Fruit fly (Drosophila melanogaster) whole organism, wandering third instar larva: ENCODE results near the gene CG42404.

Source experiments
- CG32264 ChIP-seq: fragments of 200-800 bp; sonication (Bioruptor generic); optimal IDR thresholded peaks from 2 replicates; lab custom pipeline; 2016; ENCODE audit warnings: missing biosample characterization, missing genetic modification characterization
- CG9705 ChIP-seq: fragments of 200-800 bp; sonication (Bioruptor generic); optimal IDR thresholded peaks from 2 replicates; lab custom pipeline; 2018; ENCODE audit warnings: missing biosample characterization, mild to moderate bottlenecking, missing genetic modification characterization
- CrebA ChIP-seq: fragments of 200-800 bp; sonication (Bioruptor generic); optimal IDR thresholded peaks from 2 replicates; lab custom pipeline; 2016; ENCODE audit warnings: missing biosample characterization, mild to moderate bottlenecking, missing genetic modification characterization, borderline replicate concordance
- Dfd ChIP-seq: fragments of >200 bp; optimal IDR thresholded peaks from 2 replicates; lab custom pipeline; 2017; ENCODE audit warnings: missing biosample characterization, missing genetic modification characterization
- Dif ChIP-seq: fragments of 200-275, 200-300 bp; sonication (Bioruptor generic); optimal IDR thresholded peaks from 2 replicates; lab custom pipeline; 2018; ENCODE audit warnings: missing biosample characterization, missing genetic modification characterization; ENCODE audit not compliant: partially characterized antibody
- HLH106 ChIP-seq: fragments of 200-800 bp; optimal IDR thresholded peaks from 3 replicates; lab custom pipeline; 2019; ENCODE audit warnings: missing biosample characterization, mild to moderate bottlenecking, missing genetic modification characterization, moderate library complexity
- Hnf4 ChIP-seq: fragments of 200-800 bp; sonication (Bioruptor generic); optimal IDR thresholded peaks from 2 replicates; lab custom pipeline; 2016; ENCODE audit warnings: missing biosample characterization, mild to moderate bottlenecking, missing genetic modification characterization
- Hr78 ChIP-seq: fragments of >200 bp; optimal IDR thresholded peaks from 2 replicates; lab custom pipeline; 2017; ENCODE audit warnings: missing biosample characterization, missing genetic modification characterization
- Mio ChIP-seq: sonication (Bioruptor generic); optimal IDR thresholded peaks from 2 replicates; lab custom pipeline; 2016; ENCODE audit warnings: missing biosample characterization, missing genetic modification characterization
- N ChIP-seq: fragments of >200 bp; optimal IDR thresholded peaks from 2 replicates; lab custom pipeline; 2018; ENCODE audit warnings: missing biosample characterization, missing external identifiers, missing genetic modification characterization
- OdsH ChIP-seq: fragments of 200-800 bp; sonication (Bioruptor generic); optimal IDR thresholded peaks from 2 replicates; lab custom pipeline; 2016; ENCODE audit warnings: missing biosample characterization, mild to moderate bottlenecking, missing genetic modification characterization
- Rel ChIP-seq, 2 experiments: fragments of 200-800 bp; sonication (Bioruptor generic) in 1 of 2; optimal IDR thresholded peaks; 2 replicates in 1 of 2; 3 replicates in 1 of 2; lab custom pipeline; 2016 to 2019; ENCODE audit warnings: mild to moderate bottlenecking in 2 of 2, missing biosample characterization in 2 of 2, missing genetic modification characterization in 2 of 2, moderate library complexity in 1 of 2
- Sp1 ChIP-seq: fragments of 200-800 bp; sonication (Bioruptor generic); optimal IDR thresholded peaks from 3 replicates; lab custom pipeline; 2019; ENCODE audit warnings: missing biosample characterization, mild to moderate bottlenecking, missing genetic modification characterization, moderate library complexity
- Vsx2 ChIP-seq: fragments of 200-300, 225-300 bp; sonication (Bioruptor generic); optimal IDR thresholded peaks from 2 replicates; lab custom pipeline; 2018; ENCODE audit warnings: missing biosample characterization, missing genetic modification characterization; ENCODE audit not compliant: partially characterized antibody
- br ChIP-seq: fragments of 200-800 bp; sonication (Bioruptor generic); optimal IDR thresholded peaks from 2 replicates; lab custom pipeline; 2016; ENCODE audit warnings: missing biosample characterization, missing genetic modification characterization
- dl ChIP-seq, 2 experiments: fragments of 175-275, 200-275 bp in 1 of 2; fragments of 200-275 bp in 1 of 2; sonication (Bioruptor generic); optimal IDR thresholded peaks; lab custom pipeline; 2018; ENCODE audit warnings: mild to moderate bottlenecking in 2 of 2, missing biosample characterization in 2 of 2, missing genetic modification characterization in 2 of 2, moderate library complexity in 2 of 2; ENCODE audit not compliant: partially characterized antibody in 2 of 2, insufficient read depth in 1 of 2
- dmrt93B ChIP-seq: fragments of 200-800 bp; sonication (Bioruptor generic); optimal IDR thresholded peaks from 2 replicates; lab custom pipeline; 2018; ENCODE audit warnings: missing biosample characterization, mild to moderate bottlenecking, missing genetic modification characterization
- dsf ChIP-seq: sonication (Bioruptor generic); optimal IDR thresholded peaks from 2 replicates; lab custom pipeline; 2016; ENCODE audit warnings: missing biosample characterization, missing genetic modification characterization, borderline replicate concordance
- ey ChIP-seq: fragments of 200-800 bp; sonication (Bioruptor generic); optimal IDR thresholded peaks from 2 replicates; lab custom pipeline; 2016; ENCODE audit warnings: missing biosample characterization, missing genetic modification characterization
- foxo ChIP-seq, 2 experiments: fragments of 200-800 bp; sonication (Bioruptor generic); optimal IDR thresholded peaks; 2 replicates in 1 of 2; 3 replicates in 1 of 2; lab custom pipeline; 2016 to 2017; ENCODE audit warnings: missing biosample characterization in 2 of 2, missing genetic modification characterization in 2 of 2
- fru ChIP-seq: fragments of 200-800 bp; sonication (Bioruptor generic); optimal IDR thresholded peaks from 3 replicates; lab custom pipeline; 2016; ENCODE audit warnings: missing biosample characterization, mild to moderate bottlenecking, missing genetic modification characterization
- h ChIP-seq: fragments of 200-800 bp; sonication (Bioruptor generic); optimal IDR thresholded peaks from 3 replicates; lab custom pipeline; 2016; ENCODE audit warnings: missing biosample characterization, mild to moderate bottlenecking, missing genetic modification characterization
- jim ChIP-seq: fragments of 175-275, 200-325 bp; sonication (Bioruptor generic); optimal IDR thresholded peaks from 2 replicates; lab custom pipeline; 2016; ENCODE audit warnings: missing biosample characterization, mild to moderate bottlenecking, missing genetic modification characterization
- pan ChIP-seq: fragments of >200 bp; optimal IDR thresholded peaks from 2 replicates; lab custom pipeline; 2017
- psq ChIP-seq: fragments of 200-800 bp; sonication (Bioruptor generic); optimal IDR thresholded peaks from 3 replicates; lab custom pipeline; 2017; ENCODE audit warnings: missing biosample characterization, mild to moderate bottlenecking, missing genetic modification characterization, moderate library complexity
- rgr ChIP-seq: fragments of 200-800 bp; sonication (Bioruptor generic); optimal IDR thresholded peaks from 3 replicates; lab custom pipeline; 2016; ENCODE audit warnings: missing biosample characterization, mild to moderate bottlenecking, missing genetic modification characterization
- sage ChIP-seq: fragments of 200-800 bp; sonication (Bioruptor generic); optimal IDR thresholded peaks from 2 replicates; lab custom pipeline; 2016; ENCODE audit warnings: missing biosample characterization, mild to moderate bottlenecking, missing genetic modification characterization
- sv ChIP-seq: fragments of 200-800 bp; sonication (Bioruptor generic); optimal IDR thresholded peaks from 3 replicates; lab custom pipeline; 2016; ENCODE audit warnings: missing biosample characterization, missing genetic modification characterization
- tai ChIP-seq: sonication (Bioruptor generic); optimal IDR thresholded peaks from 2 replicates; lab custom pipeline; 2016; ENCODE audit warnings: missing biosample characterization, missing genetic modification characterization
- usp ChIP-seq: fragments of >200 bp; optimal IDR thresholded peaks from 2 replicates; lab custom pipeline; 2017; ENCODE audit warnings: missing biosample characterization, missing genetic modification characterization
- woc ChIP-seq: sonication (Bioruptor generic); optimal IDR thresholded peaks from 2 replicates; lab custom pipeline; 2016; ENCODE audit warnings: missing biosample characterization, mild to moderate bottlenecking, missing genetic modification characterization

CG42404 gene

dm6 chr3R:15290642-15291118 is 40.8 kb downstream of the CG42404 start, which contains the start of gene CG45218 (continued):
- TF ChIP-seq CG32264 (GFP tag; lab: Kevin White, UChicago), result no peak
- peak in 1 of 2 experiments; percentile 7 for TF ChIP-seq dl (GFP tag; optimal IDR thresholded peaks at IDR 0.05; lab: Kevin White, UChicago; ENCODE audit: insufficient read depth in 1 of 2, partially characterized antibody in 2 of 2)
- no peak for TF ChIP-seq pan (lab: Kevin White, UChicago)
- no peak for TF ChIP-seq tai
- no peak for TF ChIP-seq dsf
- TF ChIP-seq, all 38 proteins: peak for 10

- TF ChIP-seq N (GFP tag; lab: Kevin White, UChicago) (no peak), HLH106 (tag; lab: Kevin White, UChicago) (no peak), foxo (GFP tag; optimal IDR thresholded peaks at IDR 0.05; lab: Kevin White, UChicago) (no peak), dl (GFP tag; optimal IDR thresholded peaks at IDR 0.05; lab: Kevin White, UChicago; ENCODE audit: insufficient read depth in 1 of 2, partially characterized antibody in 2 of 2) (peak; percentile 86 to 92), CG32264 (GFP tag; lab: Kevin White, UChicago) (no peak), Dif (GFP tag; lab: Kevin White, UChicago) (peak; percentile 90), ey (GFP tag; lab: Kevin White, UChicago) (no peak), CrebA (GFP tag; lab: Kevin White, UChicago) (no peak), sv (GFP tag; lab: Kevin White, UChicago) (no peak), OdsH (GFP tag; lab: Kevin White, UChicago) (peak; percentile 32), Sp1 (peak; percentile 34), dmrt93B (GFP tag; lab: Kevin White, UChicago) (no peak), Vsx2 (peak; percentile 70), br (GFP tag; lab: Kevin White, UChicago) (no peak), psq (GFP tag; lab: Kevin White, UChicago) (peak; percentile 64), sage (no peak), woc (no peak), h (peak; percentile 24), rgr (peak; percentile 8), usp (GFP tag; lab: Kevin White, UChicago) (no peak)
Observed at dm6 chr3R:15291551-15292223, 41.8 kb downstream of the CG42404 start.

- TF ChIP-seq foxo (GFP tag; optimal IDR thresholded peaks at IDR 0.05; lab: Kevin White, UChicago) (peak in 1 of 2 experiments; percentile 40), Dfd (GFP tag; lab: Kevin White, UChicago) (peak; percentile 94), jim (no peak), Mio (GFP tag; lab: Kevin White, UChicago) (no peak), Hr78 (GFP tag; lab: Kevin White, UChicago) (no peak)
Observed at dm6 chr3R:15292241-15293004, 42.5 kb downstream of the CG42404 start.

dm6 chr3R:15293005-15293877 is 43.3 kb downstream of the CG42404 start:
- TF ChIP-seq h (peak; percentile 59), Rel (GFP tag; optimal IDR thresholded peaks at IDR 0.05; lab: Kevin White, UChicago) (peak; percentile 13), Rel (tag; optimal IDR thresholded peaks at IDR 0.05; lab: Kevin White, UChicago) (no peak), woc (peak; percentile 85), OdsH (GFP tag; lab: Kevin White, UChicago) (peak; percentile 56), CrebA (GFP tag; lab: Kevin White, UChicago) (no peak), br (GFP tag; lab: Kevin White, UChicago) (peak; percentile 30), Hnf4 (GFP tag; lab: Kevin White, UChicago) (no peak), Hr78 (GFP tag; lab: Kevin White, UChicago) (no peak), Sp1 (peak; percentile 58), Vsx2 (no peak), tai (no peak), Mio (GFP tag; lab: Kevin White, UChicago) (no peak), foxo (GFP tag; optimal IDR thresholded peaks at IDR 0.05; lab: Kevin White, UChicago) (peak in 1 of 2 experiments; percentile 55), Dif (GFP tag; lab: Kevin White, UChicago) (no peak), fru (peak; percentile 45), ey (GFP tag; lab: Kevin White, UChicago) (peak; percentile 52), psq (GFP tag; lab: Kevin White, UChicago) (peak; percentile 75), CG9705 (no peak), HLH106 (tag; lab: Kevin White, UChicago) (peak; percentile 27), jim (peak; percentile 65)
